Fruit fly (Drosophila melanogaster) whole organism, embryonic: ENCODE data around the gene lap.

ENCODE experiments used
- CG10979 ChIP-seq: fragments of 200-800 bp; sonication (Bioruptor generic); optimal IDR thresholded peaks from 2 replicates; lab custom pipeline; 2018; ENCODE audit warnings: missing biosample characterization, mild to moderate bottlenecking, missing genetic modification characterization, moderate library complexity
- CG11247 ChIP-seq: fragments of 200-800 bp; sonication (Bioruptor generic); IDR thresholded peaks from 2 replicates; pipeline ENCODE4 v1.3.6; 2022; ENCODE audit warnings: missing biosample characterization, missing genetic modification characterization
- CG12155 ChIP-seq: fragments of 200-800 bp; sonication (Bioruptor generic); optimal IDR thresholded peaks from 3 replicates; lab custom pipeline; 2016; ENCODE audit warnings: missing biosample characterization, missing genetic modification characterization
- CG13775 ChIP-seq: fragments of 200-800 bp; sonication (Bioruptor generic); optimal IDR thresholded peaks from 3 replicates; lab custom pipeline; 2017; ENCODE audit warnings: missing biosample characterization, mild to moderate bottlenecking, missing genetic modification characterization
- CG16813 ChIP-seq: fragments of 200-800 bp; sonication (Bioruptor generic); IDR thresholded peaks from 3 replicates; pipeline ENCODE4 v1.3.6; 2022; ENCODE audit warnings: missing biosample characterization, missing genetic modification characterization; ENCODE audit not compliant: partially characterized antibody
- CG17361 ChIP-seq: fragments of 200-800 bp; sonication (Bioruptor generic); IDR thresholded peaks from 3 replicates; pipeline ENCODE4 v1.3.6; 2022; ENCODE audit warnings: missing biosample characterization, missing genetic modification characterization
- CG17568 ChIP-seq: fragments of 200-800 bp; sonication (Bioruptor generic); optimal IDR thresholded peaks from 2 replicates; lab custom pipeline; 2018; ENCODE audit warnings: missing biosample characterization, mild to moderate bottlenecking, missing genetic modification characterization, moderate library complexity
- CG18262 ChIP-seq: fragments of 200-800 bp; optimal IDR thresholded peaks from 3 replicates; lab custom pipeline; 2019; ENCODE audit warnings: missing biosample characterization, mild to moderate bottlenecking, missing genetic modification characterization, moderate library complexity
- CG18764 ChIP-seq: fragments of 200-800 bp; sonication (Bioruptor generic); optimal IDR thresholded peaks from 3 replicates; lab custom pipeline; 2016; ENCODE audit warnings: missing biosample characterization, missing genetic modification characterization
- CG2120 ChIP-seq: fragments of 200-800 bp; sonication (Bioruptor generic); optimal IDR thresholded peaks from 3 replicates; lab custom pipeline; 2016; ENCODE audit warnings: missing biosample characterization, missing genetic modification characterization
- CG2712 ChIP-seq: fragments of 200-800 bp; optimal IDR thresholded peaks from 3 replicates; lab custom pipeline; 2019; ENCODE audit warnings: missing biosample characterization, mild to moderate bottlenecking, missing genetic modification characterization, moderate library complexity
- CG31441 ChIP-seq: fragments of 200-800 bp; sonication (Bioruptor generic); IDR thresholded peaks from 2 replicates; pipeline ENCODE4 v1.3.6; 2022; ENCODE audit warnings: missing biosample characterization, missing genetic modification characterization
- CG32772 ChIP-seq: fragments of 200-800 bp; sonication (Bioruptor generic); IDR thresholded peaks from 2 replicates; pipeline ENCODE4 v1.3.6; 2022; ENCODE audit warnings: missing biosample characterization, missing genetic modification characterization
- CG34224 ChIP-seq: fragments of 200-800 bp; sonication (Bioruptor generic); IDR thresholded peaks from 3 replicates; pipeline ENCODE4 v1.3.6; 2022; ENCODE audit warnings: missing biosample characterization, missing genetic modification characterization; ENCODE audit not compliant: partially characterized antibody
- CG4617 ChIP-seq: fragments of 200-800 bp; sonication (Bioruptor generic); optimal IDR thresholded peaks from 3 replicates; lab custom pipeline; 2016; ENCODE audit warnings: missing biosample characterization, missing genetic modification characterization, borderline replicate concordance
- CG5180 ChIP-seq: fragments of 200-800 bp; sonication (Bioruptor generic); optimal IDR thresholded peaks from 3 replicates; lab custom pipeline; 2017; ENCODE audit warnings: missing biosample characterization, missing genetic modification characterization, mild to moderate bottlenecking, moderate library complexity, missing genetic modification reagents
- CG5953 ChIP-seq: fragments of 200-800 bp; sonication (Bioruptor generic); IDR thresholded peaks from 2 replicates; pipeline ENCODE4 v1.3.6; 2022; ENCODE audit warnings: missing biosample characterization, missing genetic modification characterization
- CG6683 ChIP-seq: fragments of 200-800 bp; sonication (Bioruptor generic); optimal IDR thresholded peaks from 2 replicates; lab custom pipeline; 2017; ENCODE audit warnings: missing biosample characterization, mild to moderate bottlenecking, missing genetic modification characterization, missing genetic modification reagents
- CG6791 ChIP-seq: fragments of 200-800 bp; sonication (Bioruptor generic); IDR thresholded peaks from 3 replicates; pipeline ENCODE4 v1.3.6; 2022; ENCODE audit warnings: missing biosample characterization, missing genetic modification characterization; ENCODE audit not compliant: partially characterized antibody
- CG8388 ChIP-seq: fragments of 200-800 bp; sonication (Bioruptor generic); optimal IDR thresholded peaks from 2 replicates; lab custom pipeline; 2019; ENCODE audit warnings: missing biosample characterization, mild to moderate bottlenecking, missing genetic modification characterization, moderate library complexity
- CG9817 ChIP-seq: fragments of 200-800 bp; sonication (Bioruptor generic); optimal IDR thresholded peaks from 2 replicates; lab custom pipeline; 2018; ENCODE audit warnings: missing biosample characterization, mild to moderate bottlenecking, missing genetic modification characterization, moderate library complexity
- Doc3 ChIP-seq: fragments of 200-800 bp; sonication (Bioruptor generic); IDR thresholded peaks from 3 replicates; pipeline ENCODE4 v1.3.6; 2022; ENCODE audit warnings: missing biosample characterization, missing genetic modification characterization; ENCODE audit not compliant: partially characterized antibody
- E2f2 ChIP-seq: fragments of 200-800 bp; sonication (Bioruptor generic); IDR thresholded peaks from 2 replicates; pipeline ENCODE4 v1.3.6; 2022; ENCODE audit warnings: missing biosample characterization, missing genetic modification characterization
- Ets65A ChIP-seq: fragments of 200-800 bp; sonication (Bioruptor generic); peaks from one replicate; lab custom pipeline; 2016; ENCODE audit warnings: missing biosample characterization, missing genetic modification characterization
- H2.0 ChIP-seq: fragments of 200-800 bp; sonication (Bioruptor generic); IDR thresholded peaks from 2 replicates; pipeline ENCODE4 v1.3.6; 2022; ENCODE audit warnings: missing biosample characterization, missing genetic modification characterization
- Hr78 ChIP-seq, 2 experiments: fragments of 200-800 bp in 1 of 2; fragments of >200 bp in 1 of 2; sonication (Bioruptor generic) in 1 of 2; optimal IDR thresholded peaks; 2 replicates each; lab custom pipeline; 2017 to 2019; ENCODE audit warnings: missing biosample characterization in 2 of 2, missing genetic modification characterization in 2 of 2, mild to moderate bottlenecking in 1 of 2, moderate library complexity in 1 of 2
- Kr ChIP-seq: fragments of 200-800 bp; sonication (Bioruptor generic); optimal IDR thresholded peaks from 2 replicates; lab custom pipeline; 2017; ENCODE audit warnings: missing biosample characterization, mild to moderate bottlenecking, missing genetic modification characterization
- Lpt ChIP-seq: fragments of >200 bp; optimal IDR thresholded peaks from 2 replicates; lab custom pipeline; 2018; ENCODE audit warnings: missing biosample characterization, missing genetic modification characterization
- Mes4 ChIP-seq: fragments of 200-800 bp; sonication (Bioruptor generic); optimal IDR thresholded peaks from 2 replicates; lab custom pipeline; 2016; ENCODE audit warnings: missing biosample characterization, missing genetic modification characterization
- Nf-YC ChIP-seq: fragments of 200-800 bp; optimal IDR thresholded peaks from 3 replicates; lab custom pipeline; 2019; ENCODE audit warnings: missing biosample characterization, mild to moderate bottlenecking, missing genetic modification characterization, moderate library complexity
- Scr ChIP-seq: fragments of 200-800 bp; sonication (Bioruptor generic); IDR thresholded peaks from 2 replicates; pipeline ENCODE4 v1.3.6; 2022; ENCODE audit warnings: missing biosample characterization, missing genetic modification characterization; ENCODE audit not compliant: partially characterized antibody
- Sox102F ChIP-seq: fragments of 200-800 bp; sonication (Bioruptor generic); optimal IDR thresholded peaks from 2 replicates; lab custom pipeline; 2018; ENCODE audit warnings: missing biosample characterization, mild to moderate bottlenecking, missing genetic modification characterization, moderate library complexity
- Sry-δ ChIP-seq: fragments of 200-800 bp; sonication (Bioruptor generic); optimal IDR thresholded peaks from 2 replicates; lab custom pipeline; 2016; ENCODE audit warnings: missing biosample characterization, missing genetic modification characterization
- Trl ChIP-seq, 3 experiments: fragments of >200 bp in 2 of 3; fragments of 200-800 bp in 1 of 3; sonication (Bioruptor generic) in 1 of 3; optimal IDR thresholded peaks; 2 replicates in 1 of 3; 3 replicates in 2 of 3; lab custom pipeline; 2016 to 2017; ENCODE audit warnings: missing biosample characterization in 1 of 3, missing genetic modification characterization in 1 of 3
- ab ChIP-seq: fragments of 200-800 bp; sonication (Bioruptor generic); optimal IDR thresholded peaks from 2 replicates; lab custom pipeline; 2016; ENCODE audit warnings: missing biosample characterization, missing genetic modification characterization
- az2 ChIP-seq: fragments of 200-800 bp; sonication (Bioruptor generic); optimal IDR thresholded peaks from 3 replicates; lab custom pipeline; 2016; ENCODE audit warnings: missing biosample characterization, missing genetic modification characterization
- bcd ChIP-seq: fragments of 200-800 bp; sonication (Bioruptor generic); optimal IDR thresholded peaks from 2 replicates; lab custom pipeline; 2017; ENCODE audit warnings: missing biosample characterization, mild to moderate bottlenecking, missing genetic modification characterization
- crc ChIP-seq: fragments of 200-800 bp; sonication (Bioruptor generic); optimal IDR thresholded peaks from 2 replicates; lab custom pipeline; 2016; ENCODE audit warnings: missing biosample characterization, missing genetic modification characterization
- gem ChIP-seq: fragments of 200-800 bp; sonication (Bioruptor generic); optimal IDR thresholded peaks from 2 replicates; lab custom pipeline; 2019; ENCODE audit warnings: missing biosample characterization, mild to moderate bottlenecking, missing genetic modification characterization, moderate library complexity
- grn ChIP-seq: fragments of 200-800 bp; sonication (Bioruptor generic); optimal IDR thresholded peaks from 3 replicates; lab custom pipeline; 2017; ENCODE audit warnings: missing biosample characterization, missing genetic modification characterization
- ham ChIP-seq: fragments of 200-800 bp; sonication (Bioruptor generic); IDR thresholded peaks from 2 replicates; pipeline ENCODE4 v1.3.6; 2022; ENCODE audit warnings: missing biosample characterization, missing genetic modification characterization
- lov ChIP-seq, 2 experiments: fragments of 200-800 bp in 1 of 2; fragments of >200 bp in 1 of 2; sonication (Bioruptor generic) in 1 of 2; IDR thresholded peaks in 1 of 2; optimal IDR thresholded peaks in 1 of 2; 2 replicates in 1 of 2; 3 replicates in 1 of 2; pipeline versions ENCODE4 v1.3.6 to Lab custom; 2017 to 2022; ENCODE audit warnings: missing biosample characterization in 1 of 2, missing genetic modification characterization in 1 of 2
- luna ChIP-seq: fragments of 200-800 bp; sonication (Bioruptor generic); optimal IDR thresholded peaks from 2 replicates; lab custom pipeline; 2016; ENCODE audit warnings: missing biosample characterization, missing genetic modification characterization
- mld ChIP-seq: fragments of 200-800 bp; sonication (Bioruptor generic); IDR thresholded peaks from 3 replicates; pipeline ENCODE4 v1.3.6; 2022; ENCODE audit warnings: missing biosample characterization, missing genetic modification characterization; ENCODE audit not compliant: partially characterized antibody
- odd ChIP-seq: fragments of 200-800 bp; sonication (Bioruptor generic); optimal IDR thresholded peaks from 2 replicates; lab custom pipeline; 2017; ENCODE audit warnings: missing biosample characterization, mild to moderate bottlenecking, missing genetic modification characterization
- sens ChIP-seq: fragments of 200-800 bp; sonication (Bioruptor generic); peaks from one replicate; lab custom pipeline; 2016; ENCODE audit warnings: missing biosample characterization, missing genetic modification characterization
- zf30C ChIP-seq: fragments of 200-800 bp; sonication (Bioruptor generic); optimal IDR thresholded peaks from 3 replicates; lab custom pipeline; 2018; ENCODE audit warnings: missing biosample characterization, mild to moderate bottlenecking, missing genetic modification characterization

lap gene

dm6 chr3R:7187093-7187912 is 509 bp downstream of the lap start (continued):
- TF ChIP-seq CG17568 (no peak), Sox102F (no peak), CG32772 (GFP tag; lab: Robert Waterston, UW) (no peak), CG18764 (GFP tag; lab: Kevin White, UChicago) (no peak), Scr (GFP tag; lab: Robert Waterston, UW) (0 out of 2 replicates have a peak, but pooled peaks have one; percentile 10), CG18262 (tag; lab: Kevin White, UChicago) (peak; percentile 45), ab (GFP tag; lab: Kevin White, UChicago) (no peak), CG2120 (peak; percentile 15), CG6683 (GFP tag; lab: Kevin White, UChicago) (no peak), CG10979 (peak; percentile 24), luna (GFP tag; lab: Kevin White, UChicago) (no peak), CG17361 (GFP tag; lab: Robert Waterston, UW) (peak; percentile 61; the same call in 2 of the 3 replicates), zf30C (GFP tag; lab: Kevin White, UChicago) (peak; percentile 72), CG12155 (GFP tag; lab: Kevin White, UChicago) (no peak), Mes4 (GFP tag; lab: Kevin White, UChicago) (no peak), CG8388 (no peak), Kr (GFP tag; lab: Kevin White, UChicago) (no peak), bcd (no peak), CG13775 (GFP tag; lab: Kevin White, UChicago) (no peak), CG6791 (no peak), sens (GFP tag; lab: Kevin White, UChicago) (peak; percentile 11), CG31441 (GFP tag; lab: Robert Waterston, UW) (no peak), crc (GFP tag; lab: Kevin White, UChicago) (no peak), CG5180 (no peak), Doc3 (GFP tag; lab: Robert Waterston, UW) (0 out of 3 replicates have a peak, but pooled peaks have one; percentile 31), Hr78 (GFP tag; optimal IDR thresholded peaks at IDR 0.05; lab: Kevin White, UChicago) (no peak), CG4617 (GFP tag; lab: Kevin White, UChicago) (peak; percentile 78), CG2712 (peak; percentile 54), H2.0 (GFP tag; lab: Robert Waterston, UW) (0 out of 2 replicates have a peak, but pooled peaks have one; percentile 15), CG11247 (GFP tag; lab: Robert Waterston, UW) (no peak), lov (optimal IDR thresholded peaks at IDR 0.05; lab: Kevin White, UChicago) (no peak), lov (GFP tag; IDR thresholded peaks at IDR 0.05; lab: Robert Waterston, UW) (no peak), E2f2 (GFP tag; lab: Robert Waterston, UW) (no peak), Ets65A (GFP tag; lab: Kevin White, UChicago) (peak; percentile 61), Lpt (no peak), az2 (GFP tag; lab: Kevin White, UChicago) (peak; percentile 27), CG5953 (no peak), ham (GFP tag; lab: Robert Waterston, UW) (no peak), CG9817 (tag; lab: Kevin White, UChicago) (no peak), CG16813 (GFP tag; lab: Robert Waterston, UW) (no peak), Trl (optimal IDR thresholded peaks at IDR 0.05; lab: Kevin White, UChicago) (peak; percentile 84 to 92), Trl (GFP tag; optimal IDR thresholded peaks at IDR 0.05; lab: Kevin White, UChicago) (peak; percentile 31), mld (no peak), grn (GFP tag; lab: Kevin White, UChicago) (no peak), Sry-δ (GFP tag; lab: Kevin White, UChicago) (peak; percentile 7), Nf-YC (tag; lab: Kevin White, UChicago) (no peak), odd (GFP tag; lab: Kevin White, UChicago) (no peak), gem (tag; lab: Kevin White, UChicago) (peak; percentile 66), CG34224 (GFP tag; lab: Robert Waterston, UW) (0 out of 3 replicates have a peak, but pooled peaks have one; percentile 34)
